Fruit fly (Drosophila melanogaster) whole organism, embryonic: ENCODE results near the gene Sik2.

Experiments
- Abd-B ChIP-seq: fragments of 200-800 bp; sonication (Bioruptor generic); optimal IDR thresholded peaks from 2 replicates; lab custom pipeline; 2018; ENCODE audit warnings: missing biosample characterization, mild to moderate bottlenecking, missing genetic modification characterization, moderate library complexity
- Adf1 ChIP-seq: fragments of 200-800 bp; sonication (Bioruptor generic); IDR thresholded peaks from 2 replicates; pipeline ENCODE4 v1.3.6; 2022; ENCODE audit warnings: missing biosample characterization, missing genetic modification characterization
- B-H2 ChIP-seq: fragments of 200-800 bp; sonication (Bioruptor generic); optimal IDR thresholded peaks from 2 replicates; lab custom pipeline; 2018; ENCODE audit warnings: missing biosample characterization, mild to moderate bottlenecking, missing genetic modification characterization
- CG1024 ChIP-seq: fragments of 200-800 bp; sonication (Bioruptor generic); IDR thresholded peaks from 2 replicates; pipeline ENCODE4 v1.3.6; 2022; ENCODE audit warnings: missing biosample characterization, missing genetic modification characterization
- CG10654 ChIP-seq: fragments of 200-800 bp; sonication (Bioruptor generic); optimal IDR thresholded peaks from 2 replicates; lab custom pipeline; 2016; ENCODE audit warnings: missing biosample characterization, missing genetic modification characterization
- CG11696 ChIP-seq: fragments of 200-800 bp; sonication (Bioruptor generic); IDR thresholded peaks from 2 replicates; pipeline ENCODE4 v1.3.6; 2022; ENCODE audit warnings: missing biosample characterization, missing genetic modification characterization
- CG12071 ChIP-seq: fragments of 200-800 bp; sonication (Bioruptor generic); optimal IDR thresholded peaks from 3 replicates; lab custom pipeline; 2018; ENCODE audit warnings: missing biosample characterization, mild to moderate bottlenecking, missing genetic modification characterization
- CG15514 ChIP-seq: fragments of 200-800 bp; sonication (Bioruptor generic); optimal IDR thresholded peaks from 3 replicates; lab custom pipeline; 2017; ENCODE audit warnings: missing biosample characterization, missing genetic modification characterization, mild to moderate bottlenecking, moderate library complexity, missing genetic modification reagents
- CG17385 ChIP-seq: fragments of 200-800 bp; sonication (Bioruptor generic); optimal IDR thresholded peaks from 3 replicates; lab custom pipeline; 2018; ENCODE audit warnings: missing biosample characterization, mild to moderate bottlenecking, missing genetic modification characterization
- CG2129 ChIP-seq: fragments of 200-800 bp; sonication (Bioruptor generic); IDR thresholded peaks from 2 replicates; pipeline ENCODE4 v1.3.6; 2022; ENCODE audit warnings: missing biosample characterization, missing genetic modification characterization; ENCODE audit not compliant: partially characterized antibody
- CG30403 ChIP-seq: fragments of 200-800 bp; sonication (Bioruptor generic); optimal IDR thresholded peaks from 3 replicates; lab custom pipeline; 2016; ENCODE audit warnings: missing biosample characterization, missing genetic modification characterization
- CG3995 ChIP-seq: fragments of 200-800 bp; sonication (Bioruptor generic); optimal IDR thresholded peaks from 3 replicates; lab custom pipeline; 2016; ENCODE audit warnings: missing biosample characterization, missing genetic modification characterization
- CG4360 ChIP-seq: fragments of 200-800 bp; sonication (Bioruptor generic); IDR thresholded peaks from 2 replicates; pipeline ENCODE4 v1.3.6; 2022; ENCODE audit warnings: missing biosample characterization, missing genetic modification characterization
- CG6175 ChIP-seq: fragments of 200-800 bp; sonication (Bioruptor generic); IDR thresholded peaks from 3 replicates; pipeline ENCODE4 v1.3.6; 2022; ENCODE audit warnings: missing biosample characterization, missing genetic modification characterization
- CG6854 ChIP-seq: fragments of 200-800 bp; sonication (Bioruptor generic); optimal IDR thresholded peaks from 3 replicates; lab custom pipeline; 2017; ENCODE audit warnings: missing biosample characterization, mild to moderate bottlenecking, missing genetic modification characterization
- CG7786 ChIP-seq: fragments of 200-800 bp; sonication (Bioruptor generic); optimal IDR thresholded peaks from 2 replicates; lab custom pipeline; 2016; ENCODE audit warnings: missing biosample characterization, missing genetic modification characterization
- CG7839 ChIP-seq: fragments of 200-800 bp; sonication (Bioruptor generic); optimal IDR thresholded peaks from 3 replicates; lab custom pipeline; 2018; ENCODE audit warnings: missing biosample characterization, mild to moderate bottlenecking, missing genetic modification characterization, moderate library complexity
- CG9727 ChIP-seq: fragments of 200-800 bp; sonication (Bioruptor generic); optimal IDR thresholded peaks from 3 replicates; lab custom pipeline; 2017; ENCODE audit warnings: missing biosample characterization, mild to moderate bottlenecking, missing genetic modification characterization
- CHES-1-like ChIP-seq: fragments of 200-800 bp; sonication (Bioruptor generic); optimal IDR thresholded peaks from 2 replicates; lab custom pipeline; 2016; ENCODE audit warnings: missing biosample characterization, missing genetic modification characterization
- Dad ChIP-seq: fragments of 200-800 bp; sonication (Bioruptor generic); optimal IDR thresholded peaks from 3 replicates; lab custom pipeline; 2016; ENCODE audit warnings: missing biosample characterization, missing genetic modification characterization
- Elba2 ChIP-seq: fragments of 200-800 bp; sonication (Bioruptor generic); optimal IDR thresholded peaks from 3 replicates; lab custom pipeline; 2016; ENCODE audit warnings: missing biosample characterization, missing genetic modification characterization
- Fer1 ChIP-seq: fragments of 200-800 bp; sonication (Bioruptor generic); optimal IDR thresholded peaks from 2 replicates; lab custom pipeline; 2017; ENCODE audit warnings: missing biosample characterization, mild to moderate bottlenecking, missing genetic modification characterization
- HLH4C ChIP-seq: fragments of 200-800 bp; sonication (Bioruptor generic); IDR thresholded peaks from 3 replicates; pipeline ENCODE4 v1.3.6; 2022; ENCODE audit warnings: missing biosample characterization, missing genetic modification characterization; ENCODE audit not compliant: partially characterized antibody
- Hr39 ChIP-seq: fragments of >200 bp; optimal IDR thresholded peaks from 2 replicates; lab custom pipeline; 2017
- MTF-1 ChIP-seq: fragments of 200-800 bp; sonication (Bioruptor generic); optimal IDR thresholded peaks from 2 replicates; lab custom pipeline; 2018; ENCODE audit warnings: missing biosample characterization, mild to moderate bottlenecking, missing genetic modification characterization, borderline replicate concordance
- Max ChIP-seq: fragments of 200-800 bp; sonication (Bioruptor generic); optimal IDR thresholded peaks from 2 replicates; lab custom pipeline; 2016; ENCODE audit warnings: missing biosample characterization, mild to moderate bottlenecking, missing genetic modification characterization
- Meics ChIP-seq: fragments of 200-800 bp; sonication (Bioruptor generic); optimal IDR thresholded peaks from 2 replicates; lab custom pipeline; 2017; ENCODE audit warnings: missing biosample characterization, mild to moderate bottlenecking, missing genetic modification characterization
- Oli ChIP-seq: fragments of 200-800 bp; sonication (Bioruptor generic); optimal IDR thresholded peaks from 2 replicates; lab custom pipeline; 2018; ENCODE audit warnings: missing biosample characterization, mild to moderate bottlenecking, missing genetic modification characterization, moderate library complexity
- Sox102F ChIP-seq: fragments of 200-800 bp; sonication (Bioruptor generic); optimal IDR thresholded peaks from 2 replicates; lab custom pipeline; 2018; ENCODE audit warnings: missing biosample characterization, mild to moderate bottlenecking, missing genetic modification characterization, moderate library complexity
- Usf ChIP-seq: fragments of 200-800 bp; sonication (Bioruptor generic); optimal IDR thresholded peaks from 2 replicates; lab custom pipeline; 2017; ENCODE audit warnings: missing genotype, missing biosample characterization, missing genetic modification characterization
- YL-1 ChIP-seq: fragments of 200-800 bp; sonication (Bioruptor generic); optimal IDR thresholded peaks from 3 replicates; lab custom pipeline; 2017; ENCODE audit warnings: missing biosample characterization, mild to moderate bottlenecking, missing genetic modification characterization
- cato ChIP-seq: fragments of 200-800 bp; sonication (Bioruptor generic); optimal IDR thresholded peaks from 2 replicates; lab custom pipeline; 2016; ENCODE audit warnings: missing biosample characterization, missing genetic modification characterization, borderline replicate concordance
- cg ChIP-seq: fragments of 200-800 bp; sonication (Bioruptor generic); optimal IDR thresholded peaks from 3 replicates; lab custom pipeline; 2019; ENCODE audit warnings: missing biosample characterization, mild to moderate bottlenecking, missing genetic modification characterization, moderate library complexity
- croc ChIP-seq: fragments of 200-800 bp; sonication (Bioruptor generic); conservative IDR thresholded peaks from 3 replicates; pipeline ENCODE4 v1.3.6; 2022; ENCODE audit warnings: missing biosample characterization, missing genetic modification characterization
- fd96Cb ChIP-seq: fragments of 200-800 bp; sonication (Bioruptor generic); optimal IDR thresholded peaks from 2 replicates; lab custom pipeline; 2018; ENCODE audit warnings: missing biosample characterization, mild to moderate bottlenecking, missing genetic modification characterization, moderate library complexity
- fru ChIP-seq: fragments of >200 bp; optimal IDR thresholded peaks from 2 replicates; lab custom pipeline; 2017
- gcm2 ChIP-seq: fragments of 200-800 bp; sonication (Bioruptor generic); optimal IDR thresholded peaks from 2 replicates; lab custom pipeline; 2016; ENCODE audit warnings: missing biosample characterization, missing genetic modification characterization
- gsb ChIP-seq: fragments of 200-800 bp; sonication (Bioruptor generic); IDR thresholded peaks from 2 replicates; pipeline ENCODE4 v1.3.6; 2022; ENCODE audit warnings: missing biosample characterization, missing genetic modification characterization
- ind ChIP-seq: fragments of 200-800 bp; sonication (Bioruptor generic); optimal IDR thresholded peaks from 3 replicates; lab custom pipeline; 2016; ENCODE audit warnings: missing biosample characterization, missing genetic modification characterization
- ken ChIP-seq: fragments of 200-800 bp; sonication (Bioruptor generic); IDR thresholded peaks from 3 replicates; pipeline ENCODE4 v1.3.6; 2022; ENCODE audit warnings: missing biosample characterization, missing genetic modification characterization
- maf-S ChIP-seq: fragments of 200-800 bp; sonication (Bioruptor generic); optimal IDR thresholded peaks from 2 replicates; lab custom pipeline; 2016; ENCODE audit warnings: missing biosample characterization, missing genetic modification characterization
- ro ChIP-seq: fragments of 200-800 bp; sonication (Bioruptor generic); IDR thresholded peaks from 2 replicates; pipeline ENCODE4 v1.3.6; 2022; ENCODE audit warnings: missing biosample characterization, missing genetic modification characterization
- tgo ChIP-seq: fragments of 200-800 bp; sonication (Bioruptor generic); IDR thresholded peaks from 3 replicates; pipeline ENCODE4 v1.3.6; 2022; ENCODE audit warnings: missing biosample characterization, missing genetic modification characterization
- tio ChIP-seq: fragments of 200-800 bp; sonication (Bioruptor generic); optimal IDR thresholded peaks from 2 replicates; lab custom pipeline; 2017; ENCODE audit warnings: missing biosample characterization, missing genetic modification characterization, inconsistent platforms
- tna ChIP-seq: fragments of 200-800 bp; sonication (Bioruptor generic); IDR thresholded peaks from 2 replicates; pipeline ENCODE4 v1.3.6; 2022; ENCODE audit warnings: missing biosample characterization, missing genetic modification characterization; ENCODE audit not compliant: partially characterized antibody
- vvl ChIP-seq: fragments of 200-800 bp; sonication (Bioruptor generic); IDR thresholded peaks from 2 replicates; pipeline ENCODE4 v1.3.6; 2022; ENCODE audit warnings: missing biosample characterization, missing genetic modification characterization
- yki ChIP-seq: fragments of >200 bp; optimal IDR thresholded peaks from 3 replicates; lab custom pipeline; 2018

Gene Sik2

dm6 chrX:2041981-2042847 is 19.5 kb downstream of the Sik2 start, which contains the start of the genes Actn and usp (continued):
- TF ChIP-seq Elba2 (GFP tag; lab: Kevin White, UChicago) (no peak), tio (GFP tag; lab: Kevin White, UChicago) (no peak), ro (GFP tag; lab: Robert Waterston, UW) (no peak), CG1024 (GFP tag; lab: Robert Waterston, UW) (peak; percentile 63), cato (GFP tag; lab: Kevin White, UChicago) (no peak), HLH4C (no peak), Dad (GFP tag; lab: Kevin White, UChicago) (no peak)
- TF ChIP-seq, all 482 proteins: peak for 121

- TF ChIP-seq CG9727 (GFP tag; lab: Kevin White, UChicago), result peak; percentile 70
- peak; percentile 37; the same call in 1 of the 2 replicates for TF ChIP-seq gsb (GFP tag; lab: Robert Waterston, UW)
- peak; percentile 69 for TF ChIP-seq maf-S
- peak; percentile 81 for TF ChIP-seq CG30403 (GFP tag; lab: Kevin White, UChicago)
- no peak for TF ChIP-seq yki (lab: Kevin White, UChicago)
- TF ChIP-seq CG6175 (GFP tag; lab: Robert Waterston, UW), result no peak
- no peak for TF ChIP-seq cg (GFP tag; lab: Kevin White, UChicago)
- TF ChIP-seq Abd-B (GFP tag; lab: Kevin White, UChicago), result peak; percentile 62
- TF ChIP-seq CG10654 (GFP tag; lab: Kevin White, UChicago), result peak; percentile 52
- peak; percentile 49 for TF ChIP-seq CG15514 (GFP tag; lab: Kevin White, UChicago)
- peak; percentile 63 for TF ChIP-seq Fer1 (GFP tag; lab: Kevin White, UChicago)
- TF ChIP-seq Adf1 (GFP tag; lab: Robert Waterston, UW), result 0 out of 2 replicates have a peak, but pooled peaks have one; percentile 17
- peak; percentile 70 for TF ChIP-seq tgo
- TF ChIP-seq CG4360 (GFP tag; lab: Robert Waterston, UW), result no peak
- peak; percentile 25 for TF ChIP-seq CG12071 (GFP tag; lab: Kevin White, UChicago)
- TF ChIP-seq croc (GFP tag; lab: Robert Waterston, UW), result peak; percentile 56; the same call in 1 of the 3 replicates
- peak; percentile 29 for TF ChIP-seq Usf (GFP tag; lab: Kevin White, UChicago)
- TF ChIP-seq CG17385, result peak; percentile 44
- peak; percentile 58 for TF ChIP-seq B-H2 (GFP tag; lab: Kevin White, UChicago)
- TF ChIP-seq CG11696 (GFP tag; lab: Robert Waterston, UW), result no peak
- peak; percentile 97 for TF ChIP-seq CG3995 (GFP tag; lab: Kevin White, UChicago)
- TF ChIP-seq gcm2 (GFP tag; lab: Kevin White, UChicago), result no peak
- TF ChIP-seq YL-1 (GFP tag; lab: Kevin White, UChicago), result peak; percentile 66
- TF ChIP-seq CHES-1-like (GFP tag; lab: Kevin White, UChicago), result peak; percentile 77
- peak; percentile 71; the same call in 1 of the 2 replicates for TF ChIP-seq tna (GFP tag; lab: Robert Waterston, UW)
- TF ChIP-seq CG6854 (GFP tag; lab: Kevin White, UChicago), result no peak
- TF ChIP-seq MTF-1, result no peak
- peak; percentile 34 for TF ChIP-seq Oli (tag; lab: Kevin White, UChicago)
- TF ChIP-seq Meics, result peak; percentile 73
- TF ChIP-seq vvl (GFP tag; lab: Robert Waterston, UW), result peak; percentile 55
- TF ChIP-seq Hr39, result no peak
- TF ChIP-seq CG2129, result peak; percentile 88
- peak; percentile 74 for TF ChIP-seq CG7839 (tag; lab: Kevin White, UChicago)
- TF ChIP-seq fru (lab: Kevin White, UChicago), result no peak
- peak; percentile 55; the same call in 1 of the 3 replicates for TF ChIP-seq ken (GFP tag; lab: Robert Waterston, UW)
- TF ChIP-seq Max (GFP tag; lab: Kevin White, UChicago), result peak; percentile 56
- TF ChIP-seq Sox102F (GFP tag; lab: Kevin White, UChicago), result peak; percentile 63
- TF ChIP-seq ind (GFP tag; lab: Kevin White, UChicago), result peak; percentile 76
- TF ChIP-seq fd96Cb (tag; lab: Kevin White, UChicago), result peak; percentile 62
- TF ChIP-seq CG7786 (GFP tag; lab: Kevin White, UChicago), result peak; percentile 74
- TF ChIP-seq ro (GFP tag; lab: Robert Waterston, UW), result no peak
Observed at dm6 chrX:2041312-2041918, 20.3 kb downstream of the Sik2 start, which contains the start of gene CG4313. Gene CG4313 (plus strand): TSS chrX:2041868.
